Fruit fly (Drosophila melanogaster) Kc167 (cell line): Measurements from ENCODE around the gene HSPBAP1.

ENCODE experiments used
- Myc ChIP-seq: fragments of >200 bp; optimal IDR thresholded peaks from 2 replicates; lab custom pipeline; 2017; ENCODE audit warnings: missing external identifiers
- Sin3A ChIP-seq: fragments of >200 bp; optimal IDR thresholded peaks from 2 replicates; lab custom pipeline; 2018; ENCODE audit warnings: missing external identifiers
- h ChIP-seq: fragments of >200 bp; optimal IDR thresholded peaks from 3 replicates; lab custom pipeline; 2018; ENCODE audit warnings: missing external identifiers
- insv ChIP-seq: fragments of >200 bp; optimal IDR thresholded peaks from 3 replicates; lab custom pipeline; 2018; ENCODE audit warnings: missing external identifiers
- psq ChIP-seq: fragments of >200 bp; optimal IDR thresholded peaks from 2 replicates; lab custom pipeline; 2017; ENCODE audit warnings: missing external identifiers
- ttk ChIP-seq: sonication (Bioruptor generic); optimal IDR thresholded peaks from 2 replicates; lab custom pipeline; 2017; ENCODE audit warnings: missing external identifiers

The HSPBAP1 gene

dm6 chr3R:27736367-27737005 is 41.5 kb downstream of the HSPBAP1 start, which contains the start of gene Ets98B:
Ets98B (plus strand) TSS chr3R:27736538.
- TF ChIP-seq psq (lab: Kevin White, UChicago): no peak

- no peak for TF ChIP-seq insv (lab: Kevin White, UChicago)
- no peak for TF ChIP-seq psq (lab: Kevin White, UChicago)
- no peak for TF ChIP-seq Sin3A (lab: Kevin White, UChicago)
- no peak for TF ChIP-seq ttk (lab: Kevin White, UChicago)
- TF ChIP-seq h (lab: Kevin White, UChicago): no peak
- no peak for TF ChIP-seq Myc (lab: Kevin White, UChicago)
Measured at dm6 chr3R:27737038-27737437, 42.0 kb downstream of the HSPBAP1 start.

dm6 chr3R:27738287-27738686 is 43.3 kb downstream of the HSPBAP1 start:
- TF ChIP-seq Myc (lab: Kevin White, UChicago): no peak
- no peak for TF ChIP-seq ttk (lab: Kevin White, UChicago)
- TF ChIP-seq psq (lab: Kevin White, UChicago): no peak
- TF ChIP-seq insv (lab: Kevin White, UChicago): no peak
- no peak for TF ChIP-seq h (lab: Kevin White, UChicago)
- no peak for TF ChIP-seq Sin3A (lab: Kevin White, UChicago)

dm6 chr3R:27739999-27740398 is 45.0 kb downstream of the HSPBAP1 start:
- no peak for TF ChIP-seq psq (lab: Kevin White, UChicago)
- no peak for TF ChIP-seq h (lab: Kevin White, UChicago)
- no peak for TF ChIP-seq ttk (lab: Kevin White, UChicago)
- TF ChIP-seq Sin3A (lab: Kevin White, UChicago): no peak
- no peak for TF ChIP-seq Myc (lab: Kevin White, UChicago)
- TF ChIP-seq insv (lab: Kevin White, UChicago): no peak

- TF ChIP-seq ttk (lab: Kevin White, UChicago): no peak
- TF ChIP-seq Sin3A (lab: Kevin White, UChicago): no peak
- no peak for TF ChIP-seq h (lab: Kevin White, UChicago)
- no peak for TF ChIP-seq Myc (lab: Kevin White, UChicago)
- no peak for TF ChIP-seq psq (lab: Kevin White, UChicago)
- TF ChIP-seq insv (lab: Kevin White, UChicago): no peak
Measured at dm6 chr3R:27740692-27741091, 45.7 kb downstream of the HSPBAP1 start.
